Worm (Caenorhabditis elegans) whole organism, L4/young adult: ENCODE results near the gene rpl-22.

ENCODE experiments used
- W03F9.2 ChIP-seq: fragments of 150-350 bp; optimal IDR thresholded peaks from 2 replicates; lab custom pipeline; 2014; ENCODE audit warnings: missing biosample characterization, missing genetic modification characterization
- him-1 ChIP-seq: sonication (generic microtip); optimal IDR thresholded peaks from 2 replicates; lab custom pipeline; 2016; ENCODE audit warnings: missing genotype, missing genetic modification reagents, missing genetic modification characterization, missing compliant biosample characterization

ce11 chrII:5069525-5069924, 14.1 kb downstream of the rpl-22 start, which contains the start of gene idpb-2:
- TF ChIP-seq him-1 (tag; lab: Kevin White, UChicago) (no peak), W03F9.2 (no peak)
